Worm (Caenorhabditis elegans): Measurements from ENCODE around the gene nhr-38.

DNA sequence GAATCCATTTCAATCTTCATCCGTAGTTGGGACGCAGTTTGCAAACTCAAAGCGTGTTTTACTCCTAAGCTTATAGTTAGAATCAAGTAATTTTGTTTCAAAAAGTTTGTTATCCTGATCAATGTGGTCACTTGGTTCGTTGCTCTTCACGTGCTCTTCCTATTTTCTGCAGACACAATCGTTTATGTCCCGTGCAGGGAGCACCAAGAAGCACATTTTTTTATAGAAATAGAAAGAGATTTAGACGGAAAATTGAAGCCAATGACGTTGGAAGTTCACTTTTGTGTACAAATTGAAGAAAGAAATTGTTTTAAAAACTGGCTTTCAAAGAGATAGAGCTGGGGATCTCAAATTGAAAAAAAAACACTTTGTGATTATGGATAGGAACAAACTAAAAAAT, 51.8 kb downstream of the nhr-38 start:
- TF ChIP-seq mab-5 (tag; optimal IDR thresholded peaks at IDR 0.05) (no peak), snpc-4 (tag; optimal IDR thresholded peaks at IDR 0.05) (no peak), sptf-1 (tag; optimal IDR thresholded peaks at IDR 0.05) (no peak), lsy-2 (tag; optimal IDR thresholded peaks at IDR 0.05) (no peak), mls-2 (tag; optimal IDR thresholded peaks at IDR 0.05) (no peak), unc-62 (GFP tag; optimal IDR thresholded peaks at IDR 0.05) (no peak)

Measured in whole organism, mixed stage, embryonic.